Fruit fly (Drosophila melanogaster) whole organism, prepupa: Measurements from ENCODE around the gene Vps16A.

Experiments used
- CG10669 ChIP-seq: fragments of 200-800 bp; sonication (Bioruptor generic); optimal IDR thresholded peaks from 3 replicates; lab custom pipeline; 2018; ENCODE audit warnings: missing biosample characterization, mild to moderate bottlenecking, missing genetic modification characterization, moderate library complexity
- CG11902 ChIP-seq: fragments of 200-800 bp; sonication (Bioruptor generic); optimal IDR thresholded peaks from 3 replicates; lab custom pipeline; 2016; ENCODE audit warnings: missing biosample characterization, missing genetic modification characterization
- Gug ChIP-seq: fragments of 200-800 bp; sonication (Bioruptor generic); IDR thresholded peaks from 2 replicates; pipeline ENCODE4 v1.3.6; 2022; ENCODE audit warnings: missing biosample characterization, missing genetic modification characterization
- Hr38 ChIP-seq: sonication (Bioruptor generic); optimal IDR thresholded peaks from 2 replicates; lab custom pipeline; 2016; ENCODE audit warnings: missing biosample characterization, missing genetic modification characterization
- Hr39 ChIP-seq: fragments of 200-800 bp; sonication (Bioruptor generic); optimal IDR thresholded peaks from 2 replicates; lab custom pipeline; 2016; ENCODE audit warnings: missing biosample characterization, missing genetic modification characterization
- Lpt ChIP-seq: fragments of 200-800 bp; sonication (Bioruptor generic); optimal IDR thresholded peaks from 3 replicates; lab custom pipeline; 2016; ENCODE audit warnings: missing biosample characterization, missing genetic modification characterization

- no peak for TF ChIP-seq Hr39 (GFP tag; lab: Kevin White, UChicago)
- TF ChIP-seq CG11902 (GFP tag; lab: Kevin White, UChicago), result no peak
- TF ChIP-seq Hr38 (GFP tag; lab: Kevin White, UChicago), result no peak
- TF ChIP-seq CG10669, result no peak
- TF ChIP-seq Gug (GFP tag; lab: Robert Waterston, UW), result no peak
- TF ChIP-seq Lpt (GFP tag; lab: Kevin White, UChicago), result no peak
Measured at dm6 chr3R:9287710-9288109, 20.9 kb downstream of the Vps16A start.
